Worm (Caenorhabditis elegans) whole organism, L4 larva: ENCODE data around the gene F42C5.3.

ENCODE experiments used
- R02D3.7 ChIP-seq: fragments of 150-350 bp; sonication (generic microtip); optimal IDR thresholded peaks from 3 replicates; lab custom pipeline; 2014; ENCODE audit warnings: missing biosample characterization, missing genetic modification characterization
- T20F7.1 ChIP-seq: fragments of 200-800 bp; sonication (Bioruptor generic); optimal IDR thresholded peaks from 2 replicates; lab custom pipeline; 2018; ENCODE audit warnings: mild to moderate bottlenecking, missing genetic modification characterization, missing compliant biosample characterization
- ctbp-1 ChIP-seq: fragments of 200-800 bp; sonication (Bioruptor generic); IDR thresholded peaks from 2 replicates; pipeline ENCODE4 v1.3.6; 2022; ENCODE audit warnings: missing genetic modification reagents, missing genetic modification characterization, missing compliant biosample characterization
- dmd-9 ChIP-seq: fragments of 200-800 bp; sonication (Bioruptor generic); IDR thresholded peaks from 2 replicates; pipeline ENCODE4 v1.3.6; 2022; ENCODE audit warnings: missing genetic modification reagents, missing genetic modification characterization, missing compliant biosample characterization
- fos-1 ChIP-seq: fragments of 150-350 bp; optimal IDR thresholded peaks from 2 replicates; lab custom pipeline; 2014; ENCODE audit warnings: missing biosample characterization, missing genetic modification characterization
- jun-1 ChIP-seq: fragments of 150-350 bp; optimal IDR thresholded peaks from 2 replicates; lab custom pipeline; 2014; ENCODE audit warnings: missing biosample characterization, missing genetic modification reagents, missing genetic modification characterization
- lin-38 ChIP-seq: fragments of 200-800 bp; sonication (Bioruptor generic); IDR thresholded peaks from 2 replicates; pipeline ENCODE4 v1.3.6; 2022; ENCODE audit warnings: missing genetic modification reagents, missing genetic modification characterization, missing compliant biosample characterization
- lin-39 ChIP-seq: fragments of 150-350 bp; optimal IDR thresholded peaks from 2 replicates; lab custom pipeline; 2014; ENCODE audit warnings: missing biosample characterization, missing genetic modification reagents, missing genetic modification characterization
- lir-3 ChIP-seq: sonication (generic microtip); optimal IDR thresholded peaks from 2 replicates; lab custom pipeline; 2016; ENCODE audit warnings: mild to moderate bottlenecking, missing genetic modification characterization, missing compliant biosample characterization
- lsy-2 ChIP-seq, 2 experiments: fragments of 150-350 bp in 1 of 2; sonication (generic microtip) in 1 of 2; optimal IDR thresholded peaks; 2 replicates each; lab custom pipeline; 2014 to 2017; ENCODE audit warnings: missing biosample characterization in 2 of 2, missing genetic modification characterization in 2 of 2
- mdt-29 ChIP-seq: fragments of 200-800 bp; sonication (Bioruptor generic); IDR thresholded peaks from 2 replicates; pipeline ENCODE4 v1.3.6; 2022; ENCODE audit warnings: missing genetic modification reagents, missing genetic modification characterization, missing compliant biosample characterization
- mxl-3 ChIP-seq: fragments of 200-800 bp; sonication (Bioruptor generic); optimal IDR thresholded peaks from 2 replicates; lab custom pipeline; 2018; ENCODE audit warnings: mild to moderate bottlenecking, missing genetic modification characterization, missing compliant biosample characterization
- nhr-10 ChIP-seq: fragments of 150-350 bp; optimal IDR thresholded peaks from 2 replicates; lab custom pipeline; 2014; ENCODE audit warnings: missing biosample characterization, missing genetic modification characterization
- unc-39 ChIP-seq: sonication (generic microtip); optimal IDR thresholded peaks from 2 replicates; lab custom pipeline; 2017; ENCODE audit warnings: missing biosample characterization, missing genetic modification characterization

DNA sequence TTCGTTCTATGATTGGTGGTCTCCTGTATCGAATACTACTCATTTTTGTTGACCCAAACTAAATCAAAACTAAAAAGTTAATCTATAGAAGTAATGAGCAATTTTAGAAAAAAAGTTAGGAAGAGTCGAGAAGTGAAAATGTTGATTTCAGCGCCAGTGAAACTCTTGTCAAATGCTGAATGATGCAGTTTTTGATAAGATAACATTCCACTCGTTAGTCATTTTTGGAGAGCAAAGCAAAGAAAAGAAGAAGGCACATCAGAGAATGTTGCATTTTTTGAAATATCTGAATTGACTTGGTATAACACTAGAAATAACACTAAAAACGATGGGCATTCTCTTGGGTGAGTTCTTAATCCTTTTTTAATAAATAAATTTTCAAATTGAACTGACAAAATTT, 41.5 kb upstream of the F42C5.3 start, which contains the start of gene sqst-2:
- TF ChIP-seq lsy-2 (tag; optimal IDR thresholded peaks at IDR 0.05; lab: Kevin White, UChicago) (no peak), fos-1 (no peak), T20F7.1 (GFP tag; lab: Kevin White, UChicago) (no peak), R02D3.7 (tag; lab: Kevin White, UChicago) (no peak), lin-38 (GFP tag; lab: Robert Waterston, UW) (no peak), lir-3 (tag; lab: Kevin White, UChicago) (no peak), jun-1 (tag; lab: Kevin White, UChicago) (no peak), dmd-9 (GFP tag; lab: Robert Waterston, UW) (no peak), mdt-29 (no peak), mxl-3 (GFP tag; lab: Kevin White, UChicago) (no peak), nhr-10 (tag; lab: Kevin White, UChicago) (no peak), ctbp-1 (GFP tag; lab: Robert Waterston, UW) (no peak), unc-39 (no peak), lin-39 (tag; lab: Kevin White, UChicago) (no peak)
